Fruit fly (Drosophila melanogaster) whole organism, pupa: ENCODE results near the gene CG16964.

Experiments
- CG32121 ChIP-seq: fragments of 200-800 bp; sonication (Bioruptor generic); IDR thresholded peaks from 2 replicates; pipeline ENCODE4 v1.3.6; 2022; ENCODE audit warnings: missing biosample characterization, missing genetic modification characterization
- CG34367 ChIP-seq: fragments of 200-800 bp; sonication (Bioruptor generic); optimal IDR thresholded peaks from 2 replicates; lab custom pipeline; 2018; ENCODE audit warnings: missing biosample characterization, mild to moderate bottlenecking, missing genetic modification characterization
- CG4496 ChIP-seq: fragments of 200-800 bp; sonication (Bioruptor generic); IDR thresholded peaks from 3 replicates; pipeline ENCODE4 v1.3.6; 2022; ENCODE audit warnings: missing biosample characterization, missing genetic modification characterization
- CG8159 ChIP-seq: fragments of 200-800 bp; sonication (Bioruptor generic); optimal IDR thresholded peaks from 3 replicates; lab custom pipeline; 2018; ENCODE audit warnings: missing biosample characterization, mild to moderate bottlenecking, missing genetic modification characterization, moderate library complexity
- CG8301 ChIP-seq: fragments of 200-800 bp; sonication (Bioruptor generic); optimal IDR thresholded peaks from 2 replicates; lab custom pipeline; 2018; ENCODE audit warnings: missing biosample characterization, mild to moderate bottlenecking, missing genetic modification characterization
- Ets98B ChIP-seq: fragments of 200-800 bp; sonication (Bioruptor generic); IDR thresholded peaks from 2 replicates; pipeline ENCODE4 v1.3.6; 2022; ENCODE audit warnings: missing biosample characterization, missing genetic modification characterization
- Pif1B ChIP-seq: fragments of 200-800 bp; sonication (Bioruptor generic); optimal IDR thresholded peaks from 3 replicates; lab custom pipeline; 2016; ENCODE audit warnings: missing biosample characterization, missing genetic modification characterization
- Snoo ChIP-seq: fragments of 200-800 bp; sonication (Bioruptor generic); optimal IDR thresholded peaks from 3 replicates; lab custom pipeline; 2017; ENCODE audit warnings: missing biosample characterization, mild to moderate bottlenecking, missing genetic modification characterization, inconsistent platforms

dm6 chr2L:11943829-11944228, 3.9 kb upstream of the CG16964 start, which contains the start of gene Crys:
- TF ChIP-seq CG4496, result no peak
- TF ChIP-seq Snoo (tag; lab: Kevin White, UChicago), result no peak
- TF ChIP-seq CG34367 (tag; lab: Kevin White, UChicago), result no peak
- no peak for TF ChIP-seq CG32121
- no peak for TF ChIP-seq Pif1B (GFP tag; lab: Kevin White, UChicago)
- TF ChIP-seq CG8159 (tag; lab: Kevin White, UChicago), result no peak
- no peak for TF ChIP-seq CG8301 (tag; lab: Kevin White, UChicago)
- no peak for TF ChIP-seq Ets98B (GFP tag; lab: Robert Waterston, UW)
